Fruit fly (Drosophila melanogaster): ENCODE data around the gene abd-A.

The abd-A gene

dm6 chr3R:16872980-16873765 is 43.3 kb upstream of the abd-A start (continued):
- TF ChIP-seq cwo (GFP tag; optimal IDR thresholded peaks at IDR 0.05) (no peak), Hand (GFP tag; optimal IDR thresholded peaks at IDR 0.05) (no peak), klu (GFP tag; IDR thresholded peaks at IDR 0.05) (no peak), so (GFP tag; IDR thresholded peaks at IDR 0.05) (no peak), rib (GFP tag; IDR thresholded peaks at IDR 0.05) (no peak), cg (GFP tag; optimal IDR thresholded peaks at IDR 0.05) (no peak), CG6654 (GFP tag; optimal IDR thresholded peaks at IDR 0.05) (no peak), caup (GFP tag; optimal IDR thresholded peaks at IDR 0.05; ENCODE audit: severe bottlenecking) (no peak), Dfd (GFP tag; optimal IDR thresholded peaks at IDR 0.05) (no peak), CG17385 (GFP tag; optimal IDR thresholded peaks at IDR 0.05) (no peak), CG12071 (GFP tag; optimal IDR thresholded peaks at IDR 0.05) (no peak), az2 (GFP tag; optimal IDR thresholded peaks at IDR 0.05) (no peak), ems (GFP tag; optimal IDR thresholded peaks at IDR 0.05) (no peak), CG15601 (tag; optimal IDR thresholded peaks at IDR 0.05) (no peak), CG11695 (GFP tag; IDR thresholded peaks at IDR 0.05) (no peak), aop (GFP tag; IDR thresholded peaks at IDR 0.05) (no peak), sens (GFP tag) (no peak), pita (GFP tag; optimal IDR thresholded peaks at IDR 0.05) (no peak), HLH54F (GFP tag; optimal IDR thresholded peaks at IDR 0.05) (no peak), CG9215 (GFP tag; IDR thresholded peaks at IDR 0.05) (no peak), CG8089 (GFP tag; optimal IDR thresholded peaks at IDR 0.05) (no peak), crol (GFP tag; IDR thresholded peaks at IDR 0.05) (peak; percentile 46), Dip2 (GFP tag; IDR thresholded peaks at IDR 0.05) (no peak), CG9797 (GFP tag; optimal IDR thresholded peaks at IDR 0.05) (no peak), dati (GFP tag; IDR thresholded peaks at IDR 0.05) (no peak), Pdp1 (GFP tag; optimal IDR thresholded peaks at IDR 0.05) (no peak), NC2α (GFP tag; optimal IDR thresholded peaks at IDR 0.05) (no peak), CG33557 (GFP tag; optimal IDR thresholded peaks at IDR 0.05) (no peak), Myb (GFP tag; optimal IDR thresholded peaks at IDR 0.05) (no peak), Opbp (GFP tag; IDR thresholded peaks at IDR 0.05; ENCODE audit: partially characterized antibody) (no peak), inv (GFP tag; IDR thresholded peaks at IDR 0.05; ENCODE audit: partially characterized antibody) (no peak), Rx (GFP tag; IDR thresholded peaks at IDR 0.05) (no peak), emc (GFP tag; optimal IDR thresholded peaks at IDR 0.05) (no peak), dysf (GFP tag; IDR thresholded peaks at IDR 0.05) (0 out of 3 replicates have a peak, but pooled peaks have one; percentile 32), exex (tag; optimal IDR thresholded peaks at IDR 0.05) (no peak), CG1647 (GFP tag; optimal IDR thresholded peaks at IDR 0.05) (no peak), Lpt (GFP tag; optimal IDR thresholded peaks at IDR 0.05) (no peak), ATbp (GFP tag; optimal IDR thresholded peaks at IDR 0.05) (no peak), ase (GFP tag; IDR thresholded peaks at IDR 0.05) (no peak), fd3F (GFP tag; optimal IDR thresholded peaks at IDR 0.05) (no peak), CG10543 (GFP tag; optimal IDR thresholded peaks at IDR 0.05) (peak; percentile 48), CG4360 (GFP tag; IDR thresholded peaks at IDR 0.05) (no peak), tll (GFP tag; optimal IDR thresholded peaks at IDR 0.05) (no peak), CG11093 (GFP tag; IDR thresholded peaks at IDR 0.05) (no peak), Sox102F (GFP tag; optimal IDR thresholded peaks at IDR 0.05) (peak; percentile 0), Poxn (GFP tag; IDR thresholded peaks at IDR 0.05) (no peak), hkb (optimal IDR thresholded peaks at IDR 0.05) (no peak), hkb (GFP tag; IDR thresholded peaks at IDR 0.05) (no peak), CG1832 (GFP tag; optimal IDR thresholded peaks at IDR 0.05) (no peak), ewg (GFP tag; optimal IDR thresholded peaks at IDR 0.05) (no peak)
